Fruit fly (Drosophila melanogaster) whole organism, embryonic: ENCODE measurements around the gene Ms.

Source experiments
- C15 ChIP-seq: fragments of 200-800 bp; sonication (Bioruptor generic); IDR thresholded peaks from 3 replicates; pipeline ENCODE4 v1.3.6; 2022; ENCODE audit warnings: missing biosample characterization, missing genetic modification characterization
- CG10979 ChIP-seq: fragments of 200-800 bp; sonication (Bioruptor generic); optimal IDR thresholded peaks from 2 replicates; lab custom pipeline; 2018; ENCODE audit warnings: missing biosample characterization, mild to moderate bottlenecking, missing genetic modification characterization, moderate library complexity
- CG11093 ChIP-seq: fragments of 200-800 bp; sonication (Bioruptor generic); IDR thresholded peaks from 3 replicates; pipeline ENCODE4 v1.3.6; 2022; ENCODE audit warnings: missing biosample characterization, missing genetic modification characterization
- CG11398 ChIP-seq: fragments of 200-800 bp; sonication (Bioruptor generic); optimal IDR thresholded peaks from 2 replicates; lab custom pipeline; 2016; ENCODE audit warnings: missing biosample characterization, missing genetic modification characterization
- CG11456 ChIP-seq: fragments of 200-800 bp; sonication (Bioruptor generic); IDR thresholded peaks from 3 replicates; pipeline ENCODE4 v1.3.6; 2022; ENCODE audit warnings: missing biosample characterization, missing genetic modification characterization
- CG11695 ChIP-seq: fragments of 200-800 bp; sonication (Bioruptor generic); IDR thresholded peaks from 3 replicates; pipeline ENCODE4 v1.3.6; 2022; ENCODE audit warnings: missing biosample characterization, missing genetic modification characterization
- CG12942 ChIP-seq: fragments of 200-800 bp; sonication (Bioruptor generic); optimal IDR thresholded peaks from 3 replicates; lab custom pipeline; 2016; ENCODE audit warnings: missing biosample characterization, missing genetic modification characterization
- CG14441 ChIP-seq: fragments of 200-800 bp; sonication (Bioruptor generic); IDR thresholded peaks from 2 replicates; pipeline ENCODE4 v1.3.6; 2022; ENCODE audit warnings: missing biosample characterization, missing genetic modification characterization
- CG14667 ChIP-seq: fragments of 200-800 bp; sonication (Bioruptor generic); IDR thresholded peaks from 2 replicates; pipeline ENCODE4 v1.3.6; 2022; ENCODE audit warnings: missing biosample characterization, missing genetic modification characterization
- CG17328 ChIP-seq: fragments of 200-800 bp; sonication (Bioruptor generic); IDR thresholded peaks from 2 replicates; pipeline ENCODE4 v1.3.6; 2022; ENCODE audit warnings: missing biosample characterization, missing genetic modification characterization
- CG1792 ChIP-seq: fragments of 200-800 bp; sonication (Bioruptor generic); optimal IDR thresholded peaks from 2 replicates; lab custom pipeline; 2016; ENCODE audit warnings: missing biosample characterization, missing genetic modification characterization
- CG2712 ChIP-seq: fragments of 200-800 bp; optimal IDR thresholded peaks from 3 replicates; lab custom pipeline; 2019; ENCODE audit warnings: missing biosample characterization, mild to moderate bottlenecking, missing genetic modification characterization, moderate library complexity
- CG3726 ChIP-seq: fragments of 200-800 bp; sonication (Bioruptor generic); IDR thresholded peaks from 3 replicates; pipeline ENCODE4, ENCODE4 v1.3.6; 2022; ENCODE audit warnings: missing biosample characterization, missing genetic modification characterization
- CG4707 ChIP-seq: fragments of 200-800 bp; sonication (Bioruptor generic); optimal IDR thresholded peaks from 2 replicates; lab custom pipeline; 2018; ENCODE audit warnings: missing biosample characterization, mild to moderate bottlenecking, missing genetic modification characterization, moderate library complexity
- CG5245 ChIP-seq: fragments of 200-800 bp; sonication (Bioruptor generic); optimal IDR thresholded peaks from 3 replicates; lab custom pipeline; 2016; ENCODE audit warnings: missing biosample characterization, missing genetic modification characterization
- CG6175 ChIP-seq: fragments of 200-800 bp; sonication (Bioruptor generic); IDR thresholded peaks from 3 replicates; pipeline ENCODE4 v1.3.6; 2022; ENCODE audit warnings: missing biosample characterization, missing genetic modification characterization
- CG6254 ChIP-seq: fragments of 200-800 bp; sonication (Bioruptor generic); optimal IDR thresholded peaks from 3 replicates; lab custom pipeline; 2017; ENCODE audit warnings: mild to moderate bottlenecking, missing biosample characterization, missing genetic modification reagents, missing genetic modification characterization
- CG9727 ChIP-seq: fragments of 200-800 bp; sonication (Bioruptor generic); optimal IDR thresholded peaks from 3 replicates; lab custom pipeline; 2017; ENCODE audit warnings: missing biosample characterization, mild to moderate bottlenecking, missing genetic modification characterization
- D ChIP-seq, 2 experiments: fragments of 200-800 bp in 1 of 2; fragments of >200 bp in 1 of 2; sonication (Bioruptor generic) in 1 of 2; optimal IDR thresholded peaks; 2 replicates in 1 of 2; 3 replicates in 1 of 2; lab custom pipeline; 2017; ENCODE audit warnings: mild to moderate bottlenecking in 1 of 2, missing biosample characterization in 1 of 2, missing genetic modification characterization in 1 of 2, missing genetic modification reagents in 1 of 2
- Dip3 ChIP-seq: fragments of 200-800 bp; sonication (Bioruptor generic); optimal IDR thresholded peaks from 3 replicates; lab custom pipeline; 2016; ENCODE audit warnings: missing biosample characterization, missing genetic modification characterization
- Ets65A ChIP-seq: fragments of 200-800 bp; sonication (Bioruptor generic); peaks from one replicate; lab custom pipeline; 2016; ENCODE audit warnings: missing biosample characterization, missing genetic modification characterization
- GATAe ChIP-seq: fragments of 200-800 bp; sonication (Bioruptor generic); conservative IDR thresholded peaks from 2 replicates; pipeline ENCODE4 v1.3.6; 2022; ENCODE audit warnings: missing biosample characterization, missing genetic modification characterization
- H15 ChIP-seq: fragments of 200-800 bp; sonication (Bioruptor generic); IDR thresholded peaks from 3 replicates; pipeline ENCODE4 v1.3.6; 2022; ENCODE audit warnings: missing biosample characterization, missing genetic modification characterization
- H2.0 ChIP-seq: fragments of 200-800 bp; sonication (Bioruptor generic); IDR thresholded peaks from 2 replicates; pipeline ENCODE4 v1.3.6; 2022; ENCODE audit warnings: missing biosample characterization, missing genetic modification characterization
- HmgZ ChIP-seq: fragments of 200-800 bp; sonication (Bioruptor generic); optimal IDR thresholded peaks from 2 replicates; lab custom pipeline; 2018; ENCODE audit warnings: missing biosample characterization, mild to moderate bottlenecking, missing genetic modification characterization
- Mad ChIP-seq: fragments of 200-800 bp; sonication (Bioruptor generic); optimal IDR thresholded peaks from 2 replicates; lab custom pipeline; 2016; ENCODE audit warnings: missing biosample characterization, missing genetic modification characterization
- Nf-YC ChIP-seq: fragments of 200-800 bp; optimal IDR thresholded peaks from 3 replicates; lab custom pipeline; 2019; ENCODE audit warnings: missing biosample characterization, mild to moderate bottlenecking, missing genetic modification characterization, moderate library complexity
- Oaz ChIP-seq: fragments of 200-800 bp; sonication (Bioruptor generic); IDR thresholded peaks from 2 replicates; pipeline ENCODE4 v1.3.6; 2022; ENCODE audit warnings: missing biosample characterization, missing genetic modification characterization
- Optix ChIP-seq: fragments of 200-800 bp; sonication (Bioruptor generic); IDR thresholded peaks from 3 replicates; pipeline ENCODE4 v1.3.6; 2022; ENCODE audit warnings: missing biosample characterization, missing genetic modification characterization
- Taf1 ChIP-seq: fragments of 200-800 bp; sonication (Bioruptor generic); IDR thresholded peaks from 2 replicates; pipeline ENCODE4 v1.3.6; 2022; ENCODE audit warnings: missing biosample characterization, missing genetic modification characterization
- ap ChIP-seq: fragments of 200-800 bp; sonication (Bioruptor generic); IDR thresholded peaks from 2 replicates; pipeline ENCODE4 v1.3.6; 2022; ENCODE audit warnings: missing biosample characterization, missing genetic modification characterization
- br ChIP-seq: fragments of >200 bp; optimal IDR thresholded peaks from 2 replicates; lab custom pipeline; 2017
- chif ChIP-seq, 2 experiments: fragments of 200-800 bp; sonication (Bioruptor generic); optimal IDR thresholded peaks; 3 replicates each; lab custom pipeline; 2016; ENCODE audit warnings: missing biosample characterization in 2 of 2, missing genetic modification characterization in 2 of 2
- esg ChIP-seq: fragments of 200-800 bp; sonication (Bioruptor generic); conservative IDR thresholded peaks from 2 replicates; pipeline ENCODE4 v1.3.6; 2022; ENCODE audit warnings: missing biosample characterization, missing genetic modification characterization
- klu ChIP-seq: fragments of 200-800 bp; sonication (Bioruptor generic); IDR thresholded peaks from 2 replicates; pipeline ENCODE4 v1.3.6; 2022; ENCODE audit warnings: missing biosample characterization, missing genetic modification characterization
- kni ChIP-seq: fragments of 200-800 bp; sonication (Bioruptor generic); optimal IDR thresholded peaks from 3 replicates; lab custom pipeline; 2017; ENCODE audit warnings: mild to moderate bottlenecking, missing biosample characterization, missing genetic modification reagents, missing genetic modification characterization
- mirr ChIP-seq: fragments of 200-800 bp; sonication (Bioruptor generic); optimal IDR thresholded peaks from 3 replicates; lab custom pipeline; 2018; ENCODE audit warnings: missing biosample characterization, mild to moderate bottlenecking, missing genetic modification characterization
- p53 ChIP-seq: fragments of 200-800 bp; sonication (Bioruptor generic); optimal IDR thresholded peaks from 2 replicates; lab custom pipeline; 2016; ENCODE audit warnings: missing biosample characterization, missing genetic modification characterization
- peb ChIP-seq: fragments of 200-800 bp; sonication (Bioruptor generic); IDR thresholded peaks from 2 replicates; pipeline ENCODE4 v1.3.6; 2022; ENCODE audit warnings: missing biosample characterization, missing genetic modification characterization
- zfh2 ChIP-seq: fragments of 200-800 bp; sonication (Bioruptor generic); optimal IDR thresholded peaks from 2 replicates; lab custom pipeline; 2016; ENCODE audit warnings: missing biosample characterization, missing genetic modification characterization

The Ms gene

dm6 chr3R:24372662-24373061, 31.3 kb downstream of the Ms start, which contains the start of gene CG17782:
Gene CG17782 (minus strand): TSS chr3R:24372762.
- TF ChIP-seq CG11695 (GFP tag; lab: Robert Waterston, UW) (no peak), CG11398 (GFP tag; lab: Kevin White, UChicago) (no peak), zfh2 (GFP tag; lab: Kevin White, UChicago) (no peak), CG2712 (tag; lab: Kevin White, UChicago) (no peak)

dm6 chr3R:24375561-24375960, 34.2 kb downstream of the Ms start, which contains the start of gene CG17781:
Gene CG17781 (minus strand): TSS chr3R:24375661.
- TF ChIP-seq CG3726 (no peak), Optix (GFP tag; lab: Robert Waterston, UW) (no peak), CG17328 (GFP tag; lab: Robert Waterston, UW) (no peak), GATAe (GFP tag; lab: Robert Waterston, UW) (no peak), CG1792 (GFP tag; lab: Kevin White, UChicago) (no peak)

dm6 chr3R:24376565-24376964, 35.2 kb downstream of the Ms start, which contains the start of gene CG33342:
Gene CG33342 (plus strand): TSS chr3R:24376865.
- TF ChIP-seq Ets65A (GFP tag; lab: Kevin White, UChicago) (peak; percentile 10), Dip3 (GFP tag; lab: Kevin White, UChicago) (no peak)

dm6 chr3R:24384952-24385351, 43.6 kb downstream of the Ms start, which contains the start of gene CG17780:
Gene CG17780 (minus strand): TSS chr3R:24385052.
- TF ChIP-seq H15 (GFP tag; lab: Robert Waterston, UW) (no peak), klu (GFP tag; lab: Robert Waterston, UW) (no peak), CG11456 (GFP tag; lab: Robert Waterston, UW) (no peak), CG12942 (GFP tag; lab: Kevin White, UChicago) (no peak), peb (GFP tag; lab: Robert Waterston, UW) (no peak), chif (GFP tag; optimal IDR thresholded peaks at IDR 0.05; lab: Kevin White, UChicago) (no peak), CG14441 (GFP tag; lab: Robert Waterston, UW) (no peak), CG6175 (GFP tag; lab: Robert Waterston, UW) (no peak), CG1792 (GFP tag; lab: Kevin White, UChicago) (no peak), esg (GFP tag; lab: Robert Waterston, UW) (no peak), H2.0 (no peak), CG4707 (GFP tag; lab: Kevin White, UChicago) (no peak), D (optimal IDR thresholded peaks at IDR 0.05; lab: Kevin White, UChicago) (no peak), D (GFP tag; optimal IDR thresholded peaks at IDR 0.05; lab: Kevin White, UChicago) (no peak), HmgZ (tag; lab: Kevin White, UChicago) (no peak), Nf-YC (tag; lab: Kevin White, UChicago) (no peak), CG10979 (tag; lab: Kevin White, UChicago) (no peak), p53 (no peak), CG5245 (no peak), ap (GFP tag; lab: Robert Waterston, UW) (no peak)

dm6 chr3R:24386434-24386833, 45.1 kb downstream of the Ms start:
- TF ChIP-seq CG14667 (GFP tag; lab: Robert Waterston, UW), result no peak
- TF ChIP-seq CG6254, result no peak
- TF ChIP-seq Mad (GFP tag; lab: Kevin White, UChicago), result no peak
- no peak for TF ChIP-seq br (lab: Kevin White, UChicago)
- no peak for TF ChIP-seq CG9727 (GFP tag; lab: Kevin White, UChicago)
- no peak for TF ChIP-seq Taf1 (GFP tag; lab: Robert Waterston, UW)
- no peak for TF ChIP-seq Oaz (GFP tag; lab: Robert Waterston, UW)
- TF ChIP-seq CG11093 (GFP tag; lab: Robert Waterston, UW), result no peak
- no peak for TF ChIP-seq mirr (GFP tag; lab: Kevin White, UChicago)
- no peak for TF ChIP-seq C15 (GFP tag; lab: Robert Waterston, UW)
- TF ChIP-seq kni, result no peak
